Worm (Caenorhabditis elegans) whole organism, young adult: Measurements from ENCODE around the gene fbxb-88.

Source experiments
- D2030.7 ChIP-seq: fragments of 200-800 bp; sonication (Bioruptor generic); IDR thresholded peaks from 2 replicates; pipeline ENCODE4 v1.3.6; 2022; ENCODE audit warnings: missing genetic modification reagents, missing genetic modification characterization, missing compliant biosample characterization
- F49E8.2 ChIP-seq: sonication (generic microtip); optimal IDR thresholded peaks from 3 replicates; lab custom pipeline; 2017; ENCODE audit warnings: missing genetic modification characterization, mild to moderate bottlenecking, missing compliant biosample characterization, antibody characterized with exemption, moderate library complexity; ENCODE audit not compliant: insufficient read depth
- F57C9.4 ChIP-seq: sonication (generic microtip); optimal IDR thresholded peaks from 2 replicates; lab custom pipeline; 2017; ENCODE audit warnings: mild to moderate bottlenecking, missing genetic modification characterization, missing compliant biosample characterization
- ZK185.1 ChIP-seq: sonication (generic microtip); optimal IDR thresholded peaks from 2 replicates; lab custom pipeline; 2016; ENCODE audit warnings: mild to moderate bottlenecking, missing genetic modification characterization, missing compliant biosample characterization; ENCODE audit not compliant: poor library complexity, severe bottlenecking
- pbrm-1 ChIP-seq: fragments of 200-800 bp; sonication (Bioruptor generic); IDR thresholded peaks from 2 replicates; pipeline ENCODE4 v1.3.6; 2022; ENCODE audit warnings: missing genetic modification reagents, missing genetic modification characterization, missing compliant biosample characterization
- sea-2 ChIP-seq: fragments of 200-800 bp; sonication (Bioruptor generic); IDR thresholded peaks from 2 replicates; pipeline ENCODE4 v1.3.6; 2022; ENCODE audit warnings: missing genetic modification characterization, missing compliant biosample characterization
- ztf-22 ChIP-seq: fragments of 200-800 bp; sonication (Bioruptor generic); optimal IDR thresholded peaks from 2 replicates; lab custom pipeline; 2018; ENCODE audit warnings: mild to moderate bottlenecking, missing genetic modification characterization, moderate library complexity, missing compliant biosample characterization

- TF ChIP-seq F49E8.2 (tag; lab: Kevin White, UChicago) (no peak), F57C9.4 (tag; lab: Kevin White, UChicago) (no peak), ZK185.1 (tag; lab: Kevin White, UChicago) (no peak), ztf-22 (GFP tag; lab: Kevin White, UChicago) (no peak), pbrm-1 (no peak), D2030.7 (no peak), sea-2 (no peak)
Measured at ce11 chrII:4779753-4780152, 47.9 kb downstream of the fbxb-88 start.
